Worm (Caenorhabditis elegans) whole organism, late embryonic: ENCODE data around the gene D2024.4.

ENCODE experiments used
- C08G9.2 ChIP-seq: sonication (generic microtip); optimal IDR thresholded peaks from 2 replicates; lab custom pipeline; 2016; ENCODE audit warnings: mild to moderate bottlenecking, missing genetic modification characterization, moderate library complexity, missing compliant biosample characterization
- F13H6.1 ChIP-seq: sonication (generic microtip); optimal IDR thresholded peaks from 2 replicates; lab custom pipeline; 2016; ENCODE audit warnings: missing genetic modification characterization, missing compliant biosample characterization
- K02D7.2 ChIP-seq: sonication (generic microtip); optimal IDR thresholded peaks from 2 replicates; lab custom pipeline; 2017; ENCODE audit warnings: mild to moderate bottlenecking, missing genetic modification characterization, missing compliant biosample characterization
- T23F11.4 ChIP-seq: fragments of 200-800 bp; sonication (Bioruptor generic); optimal IDR thresholded peaks from 2 replicates; lab custom pipeline; 2018; ENCODE audit warnings: mild to moderate bottlenecking, missing genetic modification characterization, missing compliant biosample characterization
- Y22D7AL.16 ChIP-seq: sonication (generic microtip); optimal IDR thresholded peaks from 2 replicates; lab custom pipeline; 2016; ENCODE audit warnings: missing genetic modification characterization, missing compliant biosample characterization
- ahr-1 ChIP-seq: sonication (generic microtip); optimal IDR thresholded peaks from 2 replicates; lab custom pipeline; 2016; ENCODE audit warnings: missing genetic modification characterization, missing compliant biosample characterization
- ceh-14 ChIP-seq: sonication (generic microtip); optimal IDR thresholded peaks from 2 replicates; lab custom pipeline; 2016; ENCODE audit warnings: missing genotype, missing genetic modification characterization, missing compliant biosample characterization
- ceh-18 ChIP-seq: sonication (generic microtip); optimal IDR thresholded peaks from 2 replicates; lab custom pipeline; 2016; ENCODE audit warnings: missing genetic modification characterization, missing compliant biosample characterization
- ceh-19 ChIP-seq: fragments of 200-800 bp; sonication (Bioruptor generic); optimal IDR thresholded peaks from 2 replicates; lab custom pipeline; 2018; ENCODE audit warnings: mild to moderate bottlenecking, missing genetic modification characterization, missing compliant biosample characterization
- ceh-24 ChIP-seq: sonication (generic microtip); optimal IDR thresholded peaks from 2 replicates; lab custom pipeline; 2016; ENCODE audit warnings: mild to moderate bottlenecking, missing genetic modification characterization, missing compliant biosample characterization
- ceh-45 ChIP-seq: fragments of 200-800 bp; sonication (Bioruptor generic); IDR thresholded peaks from 2 replicates; pipeline ENCODE4 v1.3.6; 2022; ENCODE audit warnings: missing genetic modification reagents, missing genetic modification characterization, missing compliant biosample characterization
- ceh-48 ChIP-seq: sonication (generic microtip); optimal IDR thresholded peaks from 2 replicates; lab custom pipeline; 2016; ENCODE audit warnings: missing genetic modification characterization, inconsistent platforms, missing compliant biosample characterization
- ceh-6 ChIP-seq: fragments of 200-800 bp; sonication (Bioruptor generic); optimal IDR thresholded peaks from 2 replicates; lab custom pipeline; 2018; ENCODE audit warnings: mild to moderate bottlenecking, missing genetic modification characterization, missing compliant biosample characterization
- che-1 ChIP-seq: sonication (generic microtip); optimal IDR thresholded peaks from 2 replicates; lab custom pipeline; 2016; ENCODE audit warnings: mild to moderate bottlenecking, missing genetic modification characterization, missing compliant biosample characterization
- dmd-4 ChIP-seq: sonication (generic microtip); optimal IDR thresholded peaks from 2 replicates; lab custom pipeline; 2016; ENCODE audit warnings: borderline replicate concordance, missing genetic modification characterization, missing compliant biosample characterization
- elt-2 ChIP-seq: sonication (generic microtip); optimal IDR thresholded peaks from 2 replicates; lab custom pipeline; 2016; ENCODE audit warnings: missing genetic modification reagents, missing genetic modification characterization, missing compliant biosample characterization
- elt-4 ChIP-seq: sonication (generic microtip); optimal IDR thresholded peaks from 2 replicates; lab custom pipeline; 2016; ENCODE audit warnings: missing genetic modification characterization, missing compliant biosample characterization
- ets-4 ChIP-seq: sonication (generic microtip); optimal IDR thresholded peaks from 2 replicates; lab custom pipeline; 2016; ENCODE audit warnings: missing genetic modification characterization, missing compliant biosample characterization
- eyg-1 ChIP-seq: sonication (generic microtip); optimal IDR thresholded peaks from 2 replicates; lab custom pipeline; 2016; ENCODE audit warnings: missing genotype, missing genetic modification characterization, missing compliant biosample characterization
- fax-1 ChIP-seq: sonication (generic microtip); optimal IDR thresholded peaks from 2 replicates; lab custom pipeline; 2016; ENCODE audit warnings: missing genotype, missing genetic modification characterization, missing compliant biosample characterization
- fkh-10 ChIP-seq: fragments of 150-350 bp; optimal IDR thresholded peaks from 2 replicates; lab custom pipeline; 2014; ENCODE audit warnings: missing biosample characterization, missing genetic modification reagents, missing genetic modification characterization
- fkh-6 ChIP-seq: sonication (generic microtip); optimal IDR thresholded peaks from 2 replicates; lab custom pipeline; 2016; ENCODE audit warnings: missing genetic modification characterization, missing compliant biosample characterization
- hlh-13 ChIP-seq: fragments of 200-800 bp; sonication (Bioruptor generic); optimal IDR thresholded peaks from 2 replicates; lab custom pipeline; 2018; ENCODE audit warnings: mild to moderate bottlenecking, missing genetic modification characterization, missing compliant biosample characterization
- hlh-15 ChIP-seq: sonication (generic microtip); optimal IDR thresholded peaks from 2 replicates; lab custom pipeline; 2016; ENCODE audit warnings: missing genetic modification characterization, missing compliant biosample characterization
- hlh-30 ChIP-seq: sonication (generic microtip); optimal IDR thresholded peaks from 2 replicates; lab custom pipeline; 2017; ENCODE audit warnings: antibody characterized with exemption, missing genetic modification characterization, missing compliant biosample characterization; ENCODE audit not compliant: insufficient read depth
- hlh-6 ChIP-seq: sonication (generic microtip); optimal IDR thresholded peaks from 2 replicates; lab custom pipeline; 2016; ENCODE audit warnings: missing genotype, missing genetic modification characterization, missing compliant biosample characterization
- lim-6 ChIP-seq: sonication (generic microtip); optimal IDR thresholded peaks from 2 replicates; lab custom pipeline; 2016; ENCODE audit warnings: missing genetic modification characterization, missing compliant biosample characterization
- lin-11 ChIP-seq: fragments of 200-800 bp; sonication (Bioruptor generic); optimal IDR thresholded peaks from 2 replicates; lab custom pipeline; 2018; ENCODE audit warnings: mild to moderate bottlenecking, missing genetic modification characterization, missing compliant biosample characterization
- madf-2 ChIP-seq: sonication (generic microtip); optimal IDR thresholded peaks from 2 replicates; lab custom pipeline; 2017; ENCODE audit warnings: missing genetic modification characterization, missing compliant biosample characterization
- nfya-1 ChIP-seq: sonication (generic microtip); optimal IDR thresholded peaks from 2 replicates; lab custom pipeline; 2017; ENCODE audit warnings: missing genetic modification characterization, mild to moderate bottlenecking, missing compliant biosample characterization, antibody characterized with exemption, moderate library complexity
- nhr-11 ChIP-seq: fragments of 150-350 bp; optimal IDR thresholded peaks from 2 replicates; lab custom pipeline; 2014; ENCODE audit warnings: missing biosample characterization, missing genetic modification characterization
- odd-2 ChIP-seq: sonication (generic microtip); optimal IDR thresholded peaks from 2 replicates; lab custom pipeline; 2017; ENCODE audit warnings: antibody characterized with exemption, mild to moderate bottlenecking, missing genetic modification characterization, missing compliant biosample characterization
- pax-1 ChIP-seq: fragments of 150-350 bp; optimal IDR thresholded peaks from 2 replicates; lab custom pipeline; 2014; ENCODE audit warnings: missing biosample characterization, missing genetic modification characterization
- pha-2 ChIP-seq: sonication (generic microtip); optimal IDR thresholded peaks from 2 replicates; lab custom pipeline; 2017; ENCODE audit warnings: mild to moderate bottlenecking, missing genetic modification characterization, missing compliant biosample characterization
- pha-4 ChIP-seq: fragments of 150-350 bp; optimal IDR thresholded peaks from 2 replicates; lab custom pipeline; 2018; ENCODE audit warnings: missing biosample characterization, missing genetic modification reagents, missing genetic modification characterization
- pros-1 ChIP-seq: fragments of 150-350 bp; optimal IDR thresholded peaks from 2 replicates; lab custom pipeline; 2014; ENCODE audit warnings: missing biosample characterization, missing genetic modification reagents, missing genetic modification characterization
- ref-2 ChIP-seq: sonication (generic microtip); optimal IDR thresholded peaks from 2 replicates; lab custom pipeline; 2016; ENCODE audit warnings: missing genetic modification characterization, missing compliant biosample characterization
- rnt-1 ChIP-seq: sonication (generic microtip); optimal IDR thresholded peaks from 2 replicates; lab custom pipeline; 2016; ENCODE audit warnings: missing genetic modification characterization, missing compliant biosample characterization
- sdc-2 ChIP-seq: sonication (generic microtip); optimal IDR thresholded peaks from 2 replicates; lab custom pipeline; 2016; ENCODE audit warnings: missing genotype, missing genetic modification characterization, missing compliant biosample characterization
- sox-2 ChIP-seq: fragments of 200-800 bp; sonication (Bioruptor generic); IDR thresholded peaks from 2 replicates; pipeline ENCODE4 v1.3.6; 2022; ENCODE audit warnings: missing genetic modification reagents, missing genetic modification characterization, missing compliant biosample characterization
- sox-4 ChIP-seq: sonication (generic microtip); optimal IDR thresholded peaks from 2 replicates; lab custom pipeline; 2017; ENCODE audit warnings: mild to moderate bottlenecking, missing genetic modification characterization, inconsistent platforms, missing compliant biosample characterization
- syd-9 ChIP-seq: sonication (generic microtip); optimal IDR thresholded peaks from 2 replicates; lab custom pipeline; 2016; ENCODE audit warnings: mild to moderate bottlenecking, missing genetic modification characterization, moderate library complexity, missing compliant biosample characterization
- ttx-3 ChIP-seq: sonication (generic microtip); optimal IDR thresholded peaks from 2 replicates; lab custom pipeline; 2016; ENCODE audit warnings: missing genetic modification reagents, missing genetic modification characterization, missing compliant biosample characterization
- unc-3 ChIP-seq, 2 experiments: fragments of 200-800 bp in 1 of 2; sonication (Bioruptor generic) in 1 of 2; sonication (generic microtip) in 1 of 2; conservative IDR thresholded peaks in 1 of 2; optimal IDR thresholded peaks in 1 of 2; 2 replicates each; pipeline versions ENCODE4 v1.3.6 to Lab custom; 2016 to 2022; ENCODE audit warnings: missing compliant biosample characterization in 2 of 2, missing genetic modification characterization in 2 of 2, missing genetic modification reagents in 1 of 2
- unc-42 ChIP-seq: sonication (generic microtip); optimal IDR thresholded peaks from 2 replicates; lab custom pipeline; 2016; ENCODE audit warnings: missing genotype, missing genetic modification characterization, missing compliant biosample characterization
- unc-55 ChIP-seq: sonication (generic microtip); optimal IDR thresholded peaks from 2 replicates; lab custom pipeline; 2017; ENCODE audit warnings: missing biosample characterization, missing genetic modification reagents, missing genetic modification characterization
- zip-5 ChIP-seq: sonication (generic microtip); optimal IDR thresholded peaks from 2 replicates; lab custom pipeline; 2016; ENCODE audit warnings: missing genetic modification characterization, missing compliant biosample characterization
- ztf-16 ChIP-seq: sonication (generic microtip); optimal IDR thresholded peaks from 2 replicates; lab custom pipeline; 2017; ENCODE audit warnings: missing genetic modification characterization, missing compliant biosample characterization

The D2024.4 gene

DNA sequence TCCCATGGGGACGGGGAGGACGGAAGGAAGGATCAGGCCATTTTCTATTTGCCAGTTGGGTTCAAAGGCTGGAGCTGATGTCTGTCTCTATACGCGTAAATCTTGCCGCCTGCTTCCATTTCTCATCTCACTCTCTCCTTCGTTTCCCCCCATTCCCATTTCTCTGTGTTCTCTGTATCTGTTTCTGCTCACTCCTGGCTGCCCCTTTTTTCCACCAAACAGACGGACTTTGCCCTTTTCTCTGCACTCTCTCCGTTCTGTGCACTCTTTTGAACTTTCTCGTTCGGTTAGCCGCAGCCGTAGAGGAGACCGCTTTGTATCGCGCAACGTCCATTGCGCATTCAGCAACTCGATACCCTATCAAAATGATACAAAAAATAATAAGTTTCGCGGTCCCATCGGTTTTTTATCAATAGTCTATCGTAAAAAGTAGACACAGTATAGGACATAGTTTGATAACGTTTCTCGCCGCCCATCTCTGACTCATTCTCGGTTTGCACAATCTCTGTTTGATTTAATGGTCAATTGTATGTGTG lies 4.4 kb downstream of the D2024.4 start (continued):
- TF ChIP-seq dmd-4 (tag; lab: Kevin White, UChicago) (peak; percentile 67), C08G9.2 (peak; percentile 45), K02D7.2 (tag; lab: Kevin White, UChicago) (no peak), ceh-6 (no peak), pax-1 (tag; lab: Kevin White, UChicago) (no peak), lim-6 (no peak), zip-5 (tag; lab: Kevin White, UChicago) (no peak), eyg-1 (tag; lab: Kevin White, UChicago) (peak; percentile 24), lin-11 (no peak), nfya-1 (tag; lab: Kevin White, UChicago) (peak; percentile 80), ets-4 (peak; percentile 12), elt-2 (tag; lab: Kevin White, UChicago) (peak; percentile 96), Y22D7AL.16 (tag; lab: Kevin White, UChicago) (no peak), pha-2 (no peak), hlh-13 (GFP tag; lab: Kevin White, UChicago) (no peak), rnt-1 (tag; lab: Kevin White, UChicago) (no peak), unc-55 (GFP tag; lab: Kevin White, UChicago) (peak; percentile 52), ztf-16 (peak; percentile 6), hlh-15 (no peak), F13H6.1 (tag; lab: Kevin White, UChicago) (peak; percentile 52), T23F11.4 (GFP tag; lab: Kevin White, UChicago) (no peak), ceh-14 (peak; percentile 50), pros-1 (tag; lab: Kevin White, UChicago) (no peak), elt-4 (tag; lab: Kevin White, UChicago) (no peak), ceh-45 (GFP tag; lab: Robert Waterston, UW) (no peak), hlh-30 (tag; lab: Kevin White, UChicago) (no peak), syd-9 (tag; lab: Kevin White, UChicago) (peak; percentile 39), nhr-11 (no peak), pha-4 (no peak), ttx-3 (tag; lab: Kevin White, UChicago) (no peak), sox-2 (no peak), sox-4 (tag; lab: Kevin White, UChicago) (no peak), ceh-24 (tag; lab: Kevin White, UChicago) (no peak), unc-3 (GFP tag; conservative IDR thresholded peaks at IDR 0.05; lab: Robert Waterston, UW) (no peak), unc-3 (tag; optimal IDR thresholded peaks at IDR 0.05; lab: Kevin White, UChicago) (no peak), odd-2 (tag; lab: Kevin White, UChicago) (no peak), ceh-18 (tag; lab: Kevin White, UChicago) (peak; percentile 75), ceh-48 (no peak), fkh-10 (GFP tag; lab: Kevin White, UChicago) (no peak), ref-2 (tag; lab: Kevin White, UChicago) (peak; percentile 45), fax-1 (tag; lab: Kevin White, UChicago) (no peak), che-1 (tag; lab: Kevin White, UChicago) (no peak), unc-42 (peak; percentile 51), sdc-2 (peak; percentile 47), ahr-1 (tag; lab: Kevin White, UChicago) (no peak), ceh-19 (GFP tag; lab: Kevin White, UChicago) (peak; percentile 43), madf-2 (tag; lab: Kevin White, UChicago) (no peak), fkh-6 (tag; lab: Kevin White, UChicago) (peak; percentile 50), hlh-6 (tag; lab: Kevin White, UChicago) (peak; percentile 27)
